Fruit fly (Drosophila melanogaster) whole organism, pupa: ENCODE measurements around the gene Cys.
A peak's percentile ranks its signal among the peaks of the same experiment; 100 is the strongest.

Experiments
- CG10348 ChIP-seq: fragments of 200-800 bp; sonication (Bioruptor generic); IDR thresholded peaks from 2 replicates; pipeline ENCODE4 v1.3.6; 2022; ENCODE audit warnings: missing biosample characterization, missing genetic modification characterization
- CG12605 ChIP-seq: fragments of 200-800 bp; sonication (Bioruptor generic); IDR thresholded peaks from 2 replicates; pipeline ENCODE4 v1.3.6; 2022; ENCODE audit warnings: missing biosample characterization, missing genetic modification characterization
- CG13204 ChIP-seq: fragments of 200-800 bp; sonication (Bioruptor generic); optimal IDR thresholded peaks from 2 replicates; lab custom pipeline; 2018; ENCODE audit warnings: missing biosample characterization, mild to moderate bottlenecking, missing genetic modification characterization, moderate library complexity
- CG14655 ChIP-seq: fragments of 200-800 bp; sonication (Bioruptor generic); optimal IDR thresholded peaks from 3 replicates; lab custom pipeline; 2017; ENCODE audit warnings: mild to moderate bottlenecking, missing biosample characterization, missing genetic modification reagents, missing genetic modification characterization
- CG15710 ChIP-seq: fragments of 200-800 bp; sonication (Bioruptor generic); optimal IDR thresholded peaks from 2 replicates; lab custom pipeline; 2018; ENCODE audit warnings: missing biosample characterization, mild to moderate bottlenecking, missing genetic modification characterization, moderate library complexity
- CG17806 ChIP-seq: fragments of 200-800 bp; sonication (Bioruptor generic); optimal IDR thresholded peaks from 2 replicates; lab custom pipeline; 2018; ENCODE audit warnings: missing biosample characterization, mild to moderate bottlenecking, missing genetic modification characterization, moderate library complexity
- CG32121 ChIP-seq: fragments of 200-800 bp; sonication (Bioruptor generic); IDR thresholded peaks from 2 replicates; pipeline ENCODE4 v1.3.6; 2022; ENCODE audit warnings: missing biosample characterization, missing genetic modification characterization
- CG34367 ChIP-seq: fragments of 200-800 bp; sonication (Bioruptor generic); optimal IDR thresholded peaks from 2 replicates; lab custom pipeline; 2018; ENCODE audit warnings: missing biosample characterization, mild to moderate bottlenecking, missing genetic modification characterization
- CG4496 ChIP-seq: fragments of 200-800 bp; sonication (Bioruptor generic); IDR thresholded peaks from 3 replicates; pipeline ENCODE4 v1.3.6; 2022; ENCODE audit warnings: missing biosample characterization, missing genetic modification characterization
- CG8159 ChIP-seq: fragments of 200-800 bp; sonication (Bioruptor generic); optimal IDR thresholded peaks from 3 replicates; lab custom pipeline; 2018; ENCODE audit warnings: missing biosample characterization, mild to moderate bottlenecking, missing genetic modification characterization, moderate library complexity
- CG8301 ChIP-seq: fragments of 200-800 bp; sonication (Bioruptor generic); optimal IDR thresholded peaks from 2 replicates; lab custom pipeline; 2018; ENCODE audit warnings: missing biosample characterization, mild to moderate bottlenecking, missing genetic modification characterization
- CG9948 ChIP-seq: fragments of 200-800 bp; sonication (Bioruptor generic); optimal IDR thresholded peaks from 2 replicates; lab custom pipeline; 2018; ENCODE audit warnings: missing biosample characterization, mild to moderate bottlenecking, missing genetic modification characterization, moderate library complexity
- D1 ChIP-seq: fragments of 200-800 bp; sonication (Bioruptor generic); optimal IDR thresholded peaks from 2 replicates; lab custom pipeline; 2018; ENCODE audit warnings: missing biosample characterization, mild to moderate bottlenecking, missing genetic modification characterization, moderate library complexity
- EcR ChIP-seq: fragments of 200-800 bp; sonication (Bioruptor generic); optimal IDR thresholded peaks from 3 replicates; lab custom pipeline; 2019; ENCODE audit warnings: missing biosample characterization, missing genetic modification characterization, mild to moderate bottlenecking, moderate library complexity, missing genetic modification reagents
- Ets98B ChIP-seq: fragments of 200-800 bp; sonication (Bioruptor generic); IDR thresholded peaks from 2 replicates; pipeline ENCODE4 v1.3.6; 2022; ENCODE audit warnings: missing biosample characterization, missing genetic modification characterization
- Pif1A ChIP-seq: fragments of 200-800 bp; sonication (Bioruptor generic); optimal IDR thresholded peaks from 3 replicates; lab custom pipeline; 2016; ENCODE audit warnings: missing biosample characterization, missing genetic modification characterization
- Pif1B ChIP-seq: fragments of 200-800 bp; sonication (Bioruptor generic); optimal IDR thresholded peaks from 3 replicates; lab custom pipeline; 2016; ENCODE audit warnings: missing biosample characterization, missing genetic modification characterization
- Snoo ChIP-seq: fragments of 200-800 bp; sonication (Bioruptor generic); optimal IDR thresholded peaks from 3 replicates; lab custom pipeline; 2017; ENCODE audit warnings: missing biosample characterization, mild to moderate bottlenecking, missing genetic modification characterization, inconsistent platforms
- fd96Ca ChIP-seq: fragments of 200-800 bp; sonication (Bioruptor generic); IDR thresholded peaks from 3 replicates; pipeline ENCODE4 v1.3.6; 2022; ENCODE audit warnings: missing biosample characterization, missing genetic modification characterization
- gl ChIP-seq: fragments of 200-800 bp; sonication (Bioruptor generic); optimal IDR thresholded peaks from 2 replicates; lab custom pipeline; 2018; ENCODE audit warnings: missing biosample characterization, mild to moderate bottlenecking, missing genetic modification characterization
- rn ChIP-seq: fragments of 200-800 bp; sonication (Bioruptor generic); IDR thresholded peaks from 2 replicates; pipeline ENCODE4 v1.3.6; 2022; ENCODE audit warnings: missing biosample characterization, missing genetic modification characterization

Gene Cys

DNA sequence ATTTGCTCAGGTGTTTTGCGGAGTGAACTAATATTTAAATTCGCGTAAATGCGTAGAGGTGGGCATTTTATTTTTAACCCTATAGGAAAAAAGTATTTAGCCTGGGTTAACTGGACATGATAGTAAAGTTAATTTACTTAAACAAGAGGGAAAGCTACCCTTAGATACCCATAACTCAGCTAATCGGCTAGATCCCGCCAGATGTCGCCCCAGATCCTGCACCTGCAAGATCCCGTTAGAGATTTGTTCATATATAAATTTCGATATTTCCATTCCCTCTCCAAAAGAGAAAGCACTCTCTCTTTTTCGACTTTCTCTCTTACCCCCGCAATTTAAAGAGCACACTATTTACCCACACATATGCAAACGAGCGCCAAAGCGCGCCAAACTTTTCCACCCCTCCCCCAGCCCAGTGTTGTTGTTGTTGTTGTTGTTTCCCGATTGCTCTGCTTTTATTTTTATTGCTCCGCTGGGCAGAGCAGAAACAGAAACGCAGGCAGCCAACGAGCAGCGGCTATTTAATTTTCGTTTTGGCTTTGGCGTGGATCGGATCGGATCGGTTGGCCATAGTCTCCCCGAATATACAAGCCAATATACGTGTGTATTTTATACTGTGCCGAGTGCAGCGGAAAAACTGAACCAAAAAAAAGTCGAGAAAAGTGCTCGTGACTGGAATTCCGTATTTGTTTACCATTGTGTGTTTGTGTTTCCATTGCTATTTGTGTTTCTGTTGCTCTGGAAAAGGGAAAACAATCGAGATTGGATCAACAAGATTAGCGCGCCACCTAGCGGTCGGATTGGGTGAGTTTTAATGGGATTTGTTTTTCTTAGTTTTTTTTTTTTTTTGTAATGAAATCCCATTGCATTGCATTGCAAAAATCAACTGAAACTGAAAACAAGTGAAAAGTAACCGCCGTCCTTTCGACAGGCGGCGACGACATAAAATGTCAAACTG is 7.5 kb upstream of the Cys start, which contains the start of gene stumps:
stumps (plus strand) TSS at position 526 of the 955 bp plus-strand sequence.
- TF ChIP-seq CG14655 (GFP tag; lab: Kevin White, UChicago): peak; percentile 32
- no peak for TF ChIP-seq Pif1A (GFP tag; lab: Kevin White, UChicago)
- no peak for TF ChIP-seq Snoo (tag; lab: Kevin White, UChicago)
- no peak for TF ChIP-seq CG8159 (tag; lab: Kevin White, UChicago)
- peak; percentile 35; the same call in 1 of the 2 replicates for TF ChIP-seq Ets98B
- TF ChIP-seq CG12605 (GFP tag; lab: Robert Waterston, UW): 0 out of 2 replicates have a peak, but pooled peaks have one; percentile 21
- peak; percentile 56; the same call in 2 of the 3 replicates for TF ChIP-seq CG4496 (GFP tag; lab: Robert Waterston, UW)
- TF ChIP-seq D1 (tag; lab: Kevin White, UChicago): no peak
- TF ChIP-seq CG32121 (GFP tag; lab: Robert Waterston, UW): peak; percentile 74
- TF ChIP-seq CG8301: peak; percentile 12
- no peak for TF ChIP-seq gl
- TF ChIP-seq, all 21 proteins: peak for 6

DNA sequence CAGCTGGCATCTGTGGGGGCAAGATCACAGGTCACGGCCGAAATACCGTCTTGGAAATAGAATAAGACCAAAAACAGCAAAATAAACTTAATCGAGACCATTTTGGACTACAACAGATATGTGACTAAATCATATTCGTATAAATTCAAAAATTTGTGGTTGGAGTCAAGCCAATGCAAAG is 7.0 kb upstream of the Cys start, which contains the start of gene CG44094:
CG44094 (minus strand) TSS at position 101 of the 181 bp plus-strand sequence.
- TF ChIP-seq CG8301: no peak
- no peak for TF ChIP-seq CG15710
- TF ChIP-seq rn (GFP tag; lab: Robert Waterston, UW): no peak

DNA sequence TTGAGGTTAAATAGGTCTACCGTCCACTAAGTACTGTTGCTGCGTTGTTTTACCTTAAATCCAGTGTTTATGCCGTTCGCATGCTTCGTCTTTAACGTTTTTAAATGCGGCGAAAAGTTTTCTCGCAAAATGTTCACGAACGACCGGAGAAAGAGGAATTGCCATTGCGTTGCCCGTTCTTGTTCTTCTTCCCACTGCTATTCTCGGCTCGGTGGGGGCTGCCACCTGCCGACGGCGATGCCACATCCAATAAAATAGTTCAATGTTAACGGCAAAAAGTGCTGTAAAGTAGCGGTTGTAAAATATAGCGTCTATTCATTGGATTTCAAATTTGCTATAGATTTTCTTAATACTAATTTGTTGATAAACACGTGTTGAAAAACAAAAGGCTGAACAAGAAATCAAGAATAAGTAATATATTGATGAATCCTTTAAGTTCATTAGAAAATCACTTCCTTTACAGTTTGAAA is 6.3 kb upstream of the Cys start, which contains the start of gene CG7987:
CG7987 (minus strand) TSS at position 170 of the 470 bp plus-strand sequence.
- TF ChIP-seq rn (GFP tag; lab: Robert Waterston, UW) (no peak), Pif1A (GFP tag; lab: Kevin White, UChicago) (no peak), D1 (tag; lab: Kevin White, UChicago) (no peak), CG12605 (GFP tag; lab: Robert Waterston, UW) (no peak), CG4496 (GFP tag; lab: Robert Waterston, UW) (peak; percentile 22; the same call in 1 of the 3 replicates), fd96Ca (GFP tag; lab: Robert Waterston, UW) (no peak), CG14655 (GFP tag; lab: Kevin White, UChicago) (no peak), EcR (GFP tag; lab: Kevin White, UChicago) (no peak)

DNA sequence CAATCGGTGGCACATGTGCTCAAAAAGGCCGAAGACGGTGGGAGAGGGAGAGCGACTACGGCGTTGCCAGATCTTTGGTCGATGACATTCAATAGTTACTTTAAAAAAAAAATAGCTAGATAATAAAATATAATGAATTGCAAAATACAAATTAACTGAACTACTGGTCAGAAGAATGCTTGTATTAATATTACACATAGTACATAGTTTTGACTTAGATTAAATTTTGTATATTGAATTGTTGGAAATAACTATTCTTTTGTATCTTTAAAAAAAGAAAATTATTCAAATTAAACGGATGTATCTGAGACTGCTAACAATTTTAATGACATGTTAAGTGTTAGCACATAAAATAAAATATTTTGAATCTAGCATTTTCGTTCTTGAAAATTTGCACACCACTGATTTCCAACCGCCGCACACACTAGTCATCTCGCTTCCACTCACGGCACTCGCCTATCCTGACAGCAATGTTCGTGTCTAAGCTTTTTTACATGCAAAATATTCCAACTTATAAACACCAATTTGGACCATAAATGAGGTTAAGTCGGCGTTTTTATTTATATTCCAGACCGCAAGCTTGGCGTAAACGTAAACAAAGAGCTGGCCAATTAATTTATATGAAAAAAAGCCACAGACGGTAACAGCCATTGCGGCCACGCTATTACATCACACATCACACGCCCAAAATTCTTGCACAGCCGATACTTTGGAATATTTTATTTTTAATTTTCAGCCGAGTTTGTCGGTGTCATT is 5.7 kb upstream of the Cys start:
- TF ChIP-seq CG8301: peak; percentile 61
- 0 out of 2 replicates have a peak, but pooled peaks have one; percentile 31 for TF ChIP-seq rn (GFP tag; lab: Robert Waterston, UW)
- no peak; the same call in 2 of the 3 replicates for TF ChIP-seq fd96Ca (GFP tag; lab: Robert Waterston, UW)
- TF ChIP-seq EcR (GFP tag; lab: Kevin White, UChicago): no peak
- TF ChIP-seq CG15710: peak; percentile 69
- TF ChIP-seq gl: no peak
- TF ChIP-seq CG4496 (GFP tag; lab: Robert Waterston, UW): peak; percentile 70; the same call in 2 of the 3 replicates
- peak; percentile 73 for TF ChIP-seq CG14655 (GFP tag; lab: Kevin White, UChicago)
- no peak for TF ChIP-seq D1 (tag; lab: Kevin White, UChicago)
- no peak for TF ChIP-seq CG13204 (GFP tag; lab: Kevin White, UChicago)
- TF ChIP-seq CG17806 (tag; lab: Kevin White, UChicago): peak; percentile 49
- peak; percentile 54 for TF ChIP-seq CG34367 (tag; lab: Kevin White, UChicago)
- TF ChIP-seq CG9948 (tag; lab: Kevin White, UChicago): peak; percentile 71
- TF ChIP-seq CG32121 (GFP tag; lab: Robert Waterston, UW): peak; percentile 52
- peak; percentile 7 for TF ChIP-seq Pif1B (GFP tag; lab: Kevin White, UChicago)
- peak; percentile 37 for TF ChIP-seq Pif1A (GFP tag; lab: Kevin White, UChicago)
- peak; percentile 15; the same call in 1 of the 2 replicates for TF ChIP-seq Ets98B
- TF ChIP-seq CG12605 (GFP tag; lab: Robert Waterston, UW): no peak
- no peak for TF ChIP-seq CG10348 (GFP tag; lab: Robert Waterston, UW)
- TF ChIP-seq Snoo (tag; lab: Kevin White, UChicago): peak; percentile 50
- TF ChIP-seq CG8159 (tag; lab: Kevin White, UChicago): peak; percentile 81

DNA sequence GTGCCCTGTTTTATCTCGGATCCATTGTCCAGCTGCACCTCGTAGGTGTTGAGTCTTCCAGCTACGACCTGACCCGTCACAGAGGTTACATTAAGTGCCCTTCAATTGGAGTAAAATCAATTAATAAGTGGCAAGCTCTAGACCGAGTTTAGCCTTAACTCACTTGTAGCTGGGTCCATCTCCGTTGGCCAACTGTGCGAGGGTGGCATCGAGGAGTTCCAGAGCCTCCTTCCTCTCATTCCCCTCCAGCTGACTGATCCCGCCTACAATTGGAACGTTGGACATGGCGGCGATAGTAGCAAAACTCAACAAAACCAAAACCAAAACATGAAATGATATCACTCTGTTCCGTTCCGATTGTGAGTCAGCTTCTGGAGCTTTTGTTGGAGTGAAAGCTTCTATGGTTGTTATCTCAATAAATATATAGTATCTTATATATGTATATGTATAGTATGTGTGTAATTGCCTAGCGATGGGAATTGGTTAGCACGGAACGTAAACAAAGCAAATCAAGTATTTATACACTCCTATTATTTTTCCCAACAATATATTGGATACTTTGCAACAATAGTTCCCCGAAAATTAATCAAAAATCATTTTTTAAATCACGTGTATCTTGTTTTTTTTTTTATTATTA is 825 bp downstream of the Cys start, which contains the start of gene CG8066:
CG8066 (minus strand) TSS at position 347 of the 637 bp plus-strand sequence.
- TF ChIP-seq CG4496 (GFP tag; lab: Robert Waterston, UW): peak; percentile 17; the same call in 1 of the 3 replicates
- TF ChIP-seq CG14655 (GFP tag; lab: Kevin White, UChicago): peak; percentile 21
- no peak for TF ChIP-seq CG9948 (tag; lab: Kevin White, UChicago)
- peak; percentile 54; the same call in 1 of the 2 replicates for TF ChIP-seq Ets98B
- peak; percentile 21 for TF ChIP-seq CG8301
- peak; percentile 13 for TF ChIP-seq Pif1A (GFP tag; lab: Kevin White, UChicago)
